Worm (Caenorhabditis elegans) whole organism, L2 larva: Measurements from ENCODE around the gene srg-30.
A peak's percentile ranks its signal among the peaks of the same experiment; 100 is the strongest.

Experiments used
- C34F6.9 ChIP-seq: fragments of 150-350 bp; optimal IDR thresholded peaks from 2 replicates; lab custom pipeline; 2014; ENCODE audit warnings: missing biosample characterization, missing genetic modification characterization
- F13H6.1 ChIP-seq: sonication (generic microtip); optimal IDR thresholded peaks from 2 replicates; lab custom pipeline; 2016; ENCODE audit warnings: missing genetic modification characterization, missing compliant biosample characterization
- Y55F3AM.14 ChIP-seq: fragments of 200-800 bp; sonication (Bioruptor generic); optimal IDR thresholded peaks from 2 replicates; lab custom pipeline; 2018; ENCODE audit warnings: mild to moderate bottlenecking, missing genetic modification characterization, missing compliant biosample characterization
- ZK546.5 ChIP-seq: sonication (generic microtip); optimal IDR thresholded peaks from 2 replicates; lab custom pipeline; 2017; ENCODE audit warnings: missing biosample characterization, missing genetic modification characterization
- alr-1 ChIP-seq: fragments of 150-350 bp; optimal IDR thresholded peaks from 2 replicates; lab custom pipeline; 2014; ENCODE audit warnings: missing biosample characterization, missing genetic modification characterization
- aly-2 ChIP-seq: fragments of 150-350 bp; optimal IDR thresholded peaks from 2 replicates; lab custom pipeline; 2014; ENCODE audit warnings: missing biosample characterization, missing genetic modification characterization
- ama-1 ChIP-seq: fragments of 150-350 bp; optimal IDR thresholded peaks from 2 replicates; lab custom pipeline; 2018; ENCODE audit warnings: inconsistent platforms
- blmp-1 ChIP-seq: sonication (generic microtip); optimal IDR thresholded peaks from 2 replicates; lab custom pipeline; 2017; ENCODE audit warnings: missing genetic modification characterization, mild to moderate bottlenecking, missing compliant biosample characterization, antibody characterized with exemption, moderate library complexity; ENCODE audit not compliant: insufficient read depth
- ceh-82 ChIP-seq: fragments of 150-350 bp; optimal IDR thresholded peaks from 2 replicates; lab custom pipeline; 2014; ENCODE audit warnings: missing biosample characterization, missing genetic modification characterization
- crh-2 ChIP-seq: sonication (generic microtip); optimal IDR thresholded peaks from 2 replicates; lab custom pipeline; 2017; ENCODE audit warnings: missing biosample characterization, missing genetic modification characterization
- dmd-4 ChIP-seq: sonication (generic microtip); optimal IDR thresholded peaks from 2 replicates; lab custom pipeline; 2017; ENCODE audit warnings: missing biosample characterization, missing genetic modification characterization
- egl-27 ChIP-seq: sonication (generic microtip); optimal IDR thresholded peaks from 3 replicates; lab custom pipeline; 2017; ENCODE audit warnings: missing biosample characterization, missing genetic modification reagents, missing genetic modification characterization
- elt-1 ChIP-seq: fragments of 150-350 bp; optimal IDR thresholded peaks from 2 replicates; lab custom pipeline; 2014; ENCODE audit warnings: missing biosample characterization, missing genetic modification characterization
- elt-3 ChIP-seq: sonication (generic microtip); optimal IDR thresholded peaks from 2 replicates; lab custom pipeline; 2017; ENCODE audit warnings: missing biosample characterization, missing genetic modification characterization
- fos-1 ChIP-seq: fragments of 150-350 bp; optimal IDR thresholded peaks from 2 replicates; lab custom pipeline; 2014; ENCODE audit warnings: missing biosample characterization, missing genetic modification characterization
- gmeb-1 ChIP-seq: fragments of 150-350 bp; optimal IDR thresholded peaks from 2 replicates; lab custom pipeline; 2014; ENCODE audit warnings: missing biosample characterization, missing genetic modification characterization
- lin-13 ChIP-seq: fragments of 150-350 bp; optimal IDR thresholded peaks from 2 replicates; lab custom pipeline; 2014; ENCODE audit warnings: missing biosample characterization, missing genetic modification reagents, missing genetic modification characterization
- lsy-2 ChIP-seq, 2 experiments: fragments of 150-350 bp in 1 of 2; sonication (generic microtip) in 1 of 2; optimal IDR thresholded peaks; 2 replicates each; lab custom pipeline; 2014 to 2017; ENCODE audit warnings: missing biosample characterization in 2 of 2, missing genetic modification characterization in 2 of 2
- mbf-1 ChIP-seq: sonication (generic microtip); optimal IDR thresholded peaks from 2 replicates; lab custom pipeline; 2017; ENCODE audit warnings: missing biosample characterization, missing genetic modification characterization
- mdl-1 ChIP-seq, 2 experiments: fragments of 150-350 bp in 1 of 2; sonication (generic microtip) in 1 of 2; optimal IDR thresholded peaks; 2 replicates each; lab custom pipeline; 2017; ENCODE audit warnings: missing biosample characterization in 2 of 2, missing genetic modification characterization in 2 of 2
- nhr-10 ChIP-seq: sonication (generic microtip); optimal IDR thresholded peaks from 2 replicates; lab custom pipeline; 2017; ENCODE audit warnings: missing biosample characterization, missing genetic modification characterization
- nhr-11 ChIP-seq: fragments of 150-350 bp; optimal IDR thresholded peaks from 2 replicates; lab custom pipeline; 2014; ENCODE audit warnings: missing biosample characterization, missing genetic modification characterization
- nhr-129 ChIP-seq: fragments of 150-350 bp; optimal IDR thresholded peaks from 2 replicates; lab custom pipeline; 2014; ENCODE audit warnings: missing biosample characterization, missing genetic modification characterization
- nhr-21 ChIP-seq: fragments of 150-350 bp; optimal IDR thresholded peaks from 2 replicates; lab custom pipeline; 2014; ENCODE audit warnings: missing biosample characterization, missing genetic modification characterization
- nhr-23 ChIP-seq: fragments of 150-350 bp; optimal IDR thresholded peaks from 2 replicates; lab custom pipeline; 2014; ENCODE audit warnings: missing biosample characterization, missing genetic modification reagents, missing genetic modification characterization
- nhr-237 ChIP-seq: fragments of 150-350 bp; optimal IDR thresholded peaks from 2 replicates; lab custom pipeline; 2014; ENCODE audit warnings: missing biosample characterization, missing genetic modification characterization
- nhr-77 ChIP-seq: fragments of 150-350 bp; optimal IDR thresholded peaks from 2 replicates; lab custom pipeline; 2014; ENCODE audit warnings: missing biosample characterization, missing genetic modification characterization
- peb-1 ChIP-seq: fragments of 150-350 bp; optimal IDR thresholded peaks from 2 replicates; lab custom pipeline; 2014; ENCODE audit warnings: missing biosample characterization, missing genetic modification characterization
- sem-4 ChIP-seq: fragments of 150-350 bp; optimal IDR thresholded peaks from 2 replicates; lab custom pipeline; 2014; ENCODE audit warnings: missing biosample characterization, missing genetic modification reagents, missing genetic modification characterization
- skn-1 ChIP-seq: sonication (generic microtip); optimal IDR thresholded peaks from 2 replicates; lab custom pipeline; 2017; ENCODE audit warnings: missing biosample characterization, missing genetic modification characterization
- sma-9 ChIP-seq, 2 experiments: fragments of 150-350 bp in 1 of 2; sonication (generic microtip) in 1 of 2; optimal IDR thresholded peaks; 2 replicates each; lab custom pipeline; 2014 to 2016; ENCODE audit warnings: missing genetic modification characterization in 2 of 2, mild to moderate bottlenecking in 1 of 2, missing biosample characterization in 1 of 2, missing compliant biosample characterization in 1 of 2, missing genetic modification reagents in 1 of 2, moderate library complexity in 1 of 2
- snpc-4 ChIP-seq: fragments of 150-350 bp; optimal IDR thresholded peaks from 2 replicates; lab custom pipeline; 2014; ENCODE audit warnings: missing biosample characterization, missing genetic modification characterization
- unc-39 ChIP-seq: fragments of 150-350 bp; optimal IDR thresholded peaks from 2 replicates; lab custom pipeline; 2014; ENCODE audit warnings: missing biosample characterization, missing genetic modification characterization
- zag-1 ChIP-seq: fragments of 150-350 bp; optimal IDR thresholded peaks from 2 replicates; lab custom pipeline; 2014; ENCODE audit warnings: missing biosample characterization, missing genetic modification characterization
- ztf-1 ChIP-seq: fragments of 200-800 bp; sonication (Bioruptor generic); conservative IDR thresholded peaks from 2 replicates; pipeline ENCODE4 v1.3.6; 2022; ENCODE audit warnings: missing genetic modification characterization, missing compliant biosample characterization
- ztf-11 ChIP-seq: sonication (generic microtip); optimal IDR thresholded peaks from 2 replicates; lab custom pipeline; 2017; ENCODE audit warnings: missing biosample characterization, missing genetic modification characterization
- ztf-4 ChIP-seq: fragments of 150-350 bp; optimal IDR thresholded peaks from 2 replicates; lab custom pipeline; 2014; ENCODE audit warnings: missing biosample characterization, missing genetic modification characterization

Gene srg-30

DNA sequence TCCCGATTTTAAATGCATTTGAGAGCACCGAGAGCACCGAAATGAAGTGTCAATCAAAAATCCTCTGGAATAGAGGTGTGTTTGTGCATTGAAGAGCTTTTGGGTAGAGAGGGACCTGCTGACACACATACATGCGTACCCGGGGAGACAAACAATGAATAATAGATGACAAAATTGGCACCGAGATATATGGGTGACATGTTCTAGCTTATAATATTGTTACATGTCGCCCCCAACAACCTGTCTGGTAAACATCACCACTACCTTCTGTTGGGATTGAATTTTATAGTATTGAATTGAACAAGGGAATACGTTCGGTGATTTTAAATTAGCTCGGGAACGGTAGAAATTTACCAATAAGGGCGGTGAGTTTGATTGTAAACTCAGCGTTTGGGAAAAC lies 34.4 kb downstream of the srg-30 start:
- TF ChIP-seq ZK546.5 (tag; lab: Kevin White, UChicago), result no peak
- TF ChIP-seq skn-1 (tag; lab: Kevin White, UChicago), result no peak
- TF ChIP-seq Y55F3AM.14 (GFP tag; lab: Kevin White, UChicago), result no peak
- no peak for TF ChIP-seq ztf-4 (tag; lab: Kevin White, UChicago)
- no peak for TF ChIP-seq unc-39 (tag; lab: Kevin White, UChicago)
- TF ChIP-seq peb-1 (tag; lab: Kevin White, UChicago), result no peak
- TF ChIP-seq crh-2 (tag; lab: Kevin White, UChicago), result no peak
- no peak for TF ChIP-seq C34F6.9 (tag; lab: Kevin White, UChicago)
- TF ChIP-seq nhr-77, result no peak
- TF ChIP-seq elt-1 (tag; lab: Kevin White, UChicago), result no peak
- no peak for TF ChIP-seq nhr-11 (tag; lab: Kevin White, UChicago)
- no peak for TF ChIP-seq egl-27
- TF ChIP-seq nhr-237 (tag; lab: Kevin White, UChicago), result no peak
- TF ChIP-seq lsy-2 (tag; optimal IDR thresholded peaks at IDR 0.05; lab: Kevin White, UChicago), result no peak
- no peak for TF ChIP-seq dmd-4 (tag; lab: Kevin White, UChicago)
- TF ChIP-seq nhr-10 (tag; lab: Kevin White, UChicago), result no peak
- no peak for TF ChIP-seq sem-4
- TF ChIP-seq aly-2 (tag; lab: Kevin White, UChicago), result no peak
- TF ChIP-seq, all 48 proteins: peak for 0

DNA sequence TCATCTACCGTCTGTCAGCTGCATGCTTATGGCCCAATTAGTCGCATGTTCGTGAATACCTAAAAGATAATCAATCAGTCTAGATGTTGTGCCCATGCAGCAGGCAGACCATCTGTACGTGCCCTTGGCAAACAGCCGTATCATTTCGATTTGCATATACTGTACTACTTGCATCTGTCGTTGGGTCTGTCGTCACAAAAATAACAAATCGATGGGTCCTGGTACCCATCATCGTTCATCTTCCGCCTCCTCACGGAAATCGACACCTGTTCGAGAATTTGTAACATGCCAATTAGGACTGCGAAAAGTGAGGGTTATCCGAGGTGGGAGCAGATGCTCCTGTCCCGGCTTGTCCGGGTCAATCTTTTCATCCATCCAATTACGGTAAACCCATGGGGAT lies 34.9 kb downstream of the srg-30 start:
- TF ChIP-seq dmd-4 (tag; lab: Kevin White, UChicago) (no peak), blmp-1 (tag; lab: Kevin White, UChicago) (no peak), gmeb-1 (tag; lab: Kevin White, UChicago) (no peak), ztf-11 (no peak), ceh-82 (tag; lab: Kevin White, UChicago) (no peak), ama-1 (lab: Kevin White, UChicago) (no peak), F13H6.1 (no peak), nhr-237 (tag; lab: Kevin White, UChicago) (no peak), elt-3 (no peak), lin-13 (GFP tag; lab: Kevin White, UChicago) (no peak), ztf-1 (GFP tag; lab: Robert Waterston, UW) (no peak), ztf-4 (tag; lab: Kevin White, UChicago) (no peak), lsy-2 (tag; optimal IDR thresholded peaks at IDR 0.05; lab: Kevin White, UChicago) (no peak), alr-1 (no peak), Y55F3AM.14 (GFP tag; lab: Kevin White, UChicago) (no peak)

DNA sequence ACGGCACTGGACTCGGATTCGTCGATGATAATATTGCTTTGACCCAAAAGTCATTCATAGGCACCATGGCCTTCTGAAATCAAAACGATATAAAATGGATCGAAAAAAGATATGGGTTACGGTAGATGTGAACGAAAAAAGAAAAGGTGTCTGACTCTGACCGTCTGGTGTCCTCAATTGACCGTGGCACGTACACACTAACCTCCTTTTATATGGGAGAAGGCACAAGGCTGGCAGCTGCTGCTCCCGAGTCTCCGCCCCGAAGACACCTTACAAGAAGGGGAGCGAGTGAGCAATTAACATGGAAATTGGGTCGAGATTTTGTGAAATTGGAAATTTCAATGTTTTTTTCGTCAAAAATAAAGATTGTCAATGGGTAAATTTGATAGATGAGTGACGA lies 36.6 kb downstream of the srg-30 start, which contains the start of gene egl-46:
Gene egl-46, minus strand, starts transcription at position 73 of the 400 bp plus-strand sequence.
- TF ChIP-seq egl-27 (no peak), aly-2 (tag; lab: Kevin White, UChicago) (no peak), elt-1 (tag; lab: Kevin White, UChicago) (no peak), zag-1 (tag; lab: Kevin White, UChicago) (no peak), nhr-21 (tag; lab: Kevin White, UChicago) (no peak), snpc-4 (no peak), dmd-4 (tag; lab: Kevin White, UChicago) (no peak), alr-1 (no peak), nhr-23 (no peak), mdl-1 (tag; optimal IDR thresholded peaks at IDR 0.05; lab: Kevin White, UChicago) (no peak), nhr-129 (tag; lab: Kevin White, UChicago) (no peak), blmp-1 (tag; lab: Kevin White, UChicago) (no peak), ceh-82 (tag; lab: Kevin White, UChicago) (no peak), nhr-10 (tag; lab: Kevin White, UChicago) (no peak), lin-13 (GFP tag; lab: Kevin White, UChicago) (no peak), sma-9 (GFP tag; optimal IDR thresholded peaks at IDR 0.05; lab: Kevin White, UChicago) (no peak), sma-9 (tag; optimal IDR thresholded peaks at IDR 0.05; lab: Kevin White, UChicago) (no peak), nhr-237 (tag; lab: Kevin White, UChicago) (no peak)
- TF ChIP-seq, all 48 proteins: peak for 0

DNA sequence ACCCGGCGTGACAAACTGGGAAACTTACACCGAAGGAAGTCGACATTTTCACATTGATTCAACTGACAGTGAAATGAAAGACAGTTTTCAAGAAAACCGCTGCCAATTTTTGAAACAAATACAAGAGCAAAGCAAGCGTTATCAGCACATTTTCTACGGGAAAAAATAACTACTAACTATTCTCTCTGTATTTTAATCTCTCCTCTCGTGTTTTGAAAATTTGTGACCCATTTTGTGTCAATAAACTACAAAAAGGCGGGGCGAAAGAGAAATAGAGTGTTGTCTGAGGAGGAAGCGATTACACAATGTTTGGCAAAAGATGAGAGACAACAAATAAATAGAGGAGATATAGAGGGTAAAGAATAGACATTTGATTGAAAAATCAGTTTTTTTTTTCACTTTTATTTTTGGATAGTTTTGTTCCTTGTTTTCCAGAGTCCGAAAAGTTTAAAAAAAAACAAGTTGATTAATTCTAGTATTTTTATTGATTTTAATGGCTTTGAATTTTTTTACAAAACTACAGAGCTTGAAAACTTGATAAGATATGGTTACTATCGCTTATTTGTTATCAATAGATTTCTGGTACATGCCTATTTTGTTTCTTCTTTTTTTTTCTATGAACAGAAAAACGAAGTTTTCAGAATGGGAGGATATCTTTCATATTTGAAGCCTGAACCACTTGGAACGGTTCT lies 41.8 kb downstream of the srg-30 start, which contains the start of gene cest-34:
Gene cest-34, plus strand, starts transcription at position 642 of the 692 bp plus-strand sequence.
- peak; percentile 19 for TF ChIP-seq sma-9 (GFP tag; optimal IDR thresholded peaks at IDR 0.05; lab: Kevin White, UChicago)
- no peak for TF ChIP-seq sma-9 (tag; optimal IDR thresholded peaks at IDR 0.05; lab: Kevin White, UChicago)
- peak; percentile 4 for TF ChIP-seq fos-1 (tag; lab: Kevin White, UChicago)
- TF ChIP-seq skn-1 (tag; lab: Kevin White, UChicago), result no peak
- no peak for TF ChIP-seq C34F6.9 (tag; lab: Kevin White, UChicago)
- TF ChIP-seq ztf-11, result no peak
- no peak for TF ChIP-seq F13H6.1
- no peak for TF ChIP-seq mbf-1
- no peak for TF ChIP-seq nhr-129 (tag; lab: Kevin White, UChicago)
- no peak for TF ChIP-seq nhr-237 (tag; lab: Kevin White, UChicago)
- TF ChIP-seq lsy-2 (tag; optimal IDR thresholded peaks at IDR 0.05; lab: Kevin White, UChicago), result no peak
- no peak for TF ChIP-seq unc-39 (tag; lab: Kevin White, UChicago)
